Worm (Caenorhabditis elegans) whole organism, midembryonic: ENCODE measurements around the gene ceh-82.

ENCODE experiments used
- T22C8.4 ChIP-seq: fragments of 200-800 bp; sonication (Bioruptor generic); IDR thresholded peaks from 2 replicates; pipeline ENCODE4 v1.3.6; 2022; ENCODE audit warnings: missing genetic modification characterization, missing compliant biosample characterization
- cog-1 ChIP-seq: sonication (generic microtip); optimal IDR thresholded peaks from 2 replicates; lab custom pipeline; 2016; ENCODE audit warnings: missing genetic modification characterization, missing compliant biosample characterization
- flt-1 ChIP-seq: fragments of 200-800 bp; sonication (Bioruptor generic); IDR thresholded peaks from 2 replicates; pipeline ENCODE4 v1.3.6; 2022; ENCODE audit warnings: missing genetic modification characterization, missing compliant biosample characterization
- klf-2 ChIP-seq: fragments of 200-800 bp; sonication (Bioruptor generic); conservative IDR thresholded peaks from 2 replicates; pipeline ENCODE4 v1.3.6; 2022; ENCODE audit warnings: missing genetic modification reagents, missing genetic modification characterization, missing compliant biosample characterization
- med-1 ChIP-seq: sonication (generic microtip); optimal IDR thresholded peaks from 2 replicates; lab custom pipeline; 2017; ENCODE audit warnings: missing genetic modification characterization, mild to moderate bottlenecking, missing compliant biosample characterization, antibody characterized with exemption, missing genetic modification reagents; ENCODE audit not compliant: insufficient read depth
- ref-1 ChIP-seq: fragments of 200-800 bp; sonication (Bioruptor generic); conservative IDR thresholded peaks from 2 replicates; pipeline ENCODE4 v1.3.6; 2022; ENCODE audit warnings: missing genetic modification reagents, missing genetic modification characterization, missing compliant biosample characterization
- tab-1 ChIP-seq: fragments of 200-800 bp; sonication (Bioruptor generic); IDR thresholded peaks from 2 replicates; pipeline ENCODE4 v1.3.6; 2022; ENCODE audit warnings: missing genetic modification characterization, missing compliant biosample characterization
- ztf-23 ChIP-seq: fragments of 200-800 bp; sonication (Bioruptor generic); IDR thresholded peaks from 2 replicates; pipeline ENCODE4 v1.3.6; 2022; ENCODE audit warnings: missing genetic modification reagents, missing genetic modification characterization, missing compliant biosample characterization
- ztf-29 ChIP-seq: fragments of 200-800 bp; sonication (Bioruptor generic); IDR thresholded peaks from 2 replicates; pipeline ENCODE4 v1.3.6; 2022; ENCODE audit warnings: missing genetic modification reagents, missing genetic modification characterization, missing compliant biosample characterization

Gene ceh-82

ce11 chrII:1709959-1710358, 22.1 kb upstream of the ceh-82 start, which contains the start of gene fbxa-184:
Gene fbxa-184, plus strand, starts transcription at chrII:1710259.
- TF ChIP-seq ref-1 (GFP tag; lab: Robert Waterston, UW): no peak
- no peak for TF ChIP-seq tab-1
- TF ChIP-seq med-1 (GFP tag; lab: Kevin White, UChicago): no peak
- TF ChIP-seq ztf-23: no peak
- TF ChIP-seq ztf-29: no peak
- TF ChIP-seq cog-1 (tag; lab: Kevin White, UChicago): no peak
- no peak for TF ChIP-seq flt-1 (GFP tag; lab: Robert Waterston, UW)
- no peak for TF ChIP-seq klf-2 (GFP tag; lab: Robert Waterston, UW)
- TF ChIP-seq T22C8.4 (GFP tag; lab: Robert Waterston, UW): no peak

ce11 chrII:1712938-1713337, 19.1 kb upstream of the ceh-82 start, which contains the start of gene btb-7:
Gene btb-7, plus strand, starts transcription at chrII:1713238.
- TF ChIP-seq flt-1 (GFP tag; lab: Robert Waterston, UW) (no peak), tab-1 (no peak), T22C8.4 (GFP tag; lab: Robert Waterston, UW) (no peak), ref-1 (GFP tag; lab: Robert Waterston, UW) (no peak), med-1 (GFP tag; lab: Kevin White, UChicago) (no peak), klf-2 (GFP tag; lab: Robert Waterston, UW) (no peak), cog-1 (tag; lab: Kevin White, UChicago) (no peak), ztf-29 (no peak), ztf-23 (no peak)

ce11 chrII:1714772-1715353, 17.2 kb upstream of the ceh-82 start, which contains the start of gene btb-6:
Gene btb-6, plus strand, starts transcription at chrII:1715303.
- TF ChIP-seq tab-1 (0 out of 2 replicates have a peak, but pooled peaks have one; percentile 53), cog-1 (tag; lab: Kevin White, UChicago) (no peak)

ce11 chrII:1719153-1719552, 12.9 kb upstream of the ceh-82 start, which contains the start of gene fbxb-48:
Gene fbxb-48, minus strand, starts transcription at chrII:1719253.
- TF ChIP-seq cog-1 (tag; lab: Kevin White, UChicago): no peak
- no peak for TF ChIP-seq med-1 (GFP tag; lab: Kevin White, UChicago)
- TF ChIP-seq T22C8.4 (GFP tag; lab: Robert Waterston, UW): no peak
- TF ChIP-seq klf-2 (GFP tag; lab: Robert Waterston, UW): no peak
- no peak for TF ChIP-seq flt-1 (GFP tag; lab: Robert Waterston, UW)
- no peak for TF ChIP-seq ztf-23
- TF ChIP-seq tab-1: no peak
- TF ChIP-seq ref-1 (GFP tag; lab: Robert Waterston, UW): no peak
- TF ChIP-seq ztf-29: no peak

ce11 chrII:1722394-1722793, 9.6 kb upstream of the ceh-82 start, which contains the start of the genes fbxb-5 and btb-8:
Gene fbxb-5, minus strand, starts transcription at chrII:1722494.
Gene btb-8, plus strand, starts transcription at chrII:1722770.
- TF ChIP-seq ztf-29: no peak
- TF ChIP-seq ref-1 (GFP tag; lab: Robert Waterston, UW): no peak
- no peak for TF ChIP-seq T22C8.4 (GFP tag; lab: Robert Waterston, UW)
- no peak for TF ChIP-seq cog-1 (tag; lab: Kevin White, UChicago)
- TF ChIP-seq klf-2 (GFP tag; lab: Robert Waterston, UW): no peak
- TF ChIP-seq flt-1 (GFP tag; lab: Robert Waterston, UW): no peak
- no peak for TF ChIP-seq ztf-23
- TF ChIP-seq med-1 (GFP tag; lab: Kevin White, UChicago): no peak

ce11 chrII:1724314-1724713, 7.7 kb upstream of the ceh-82 start, which contains the start of gene fbxb-11:
Gene fbxb-11, plus strand, starts transcription at chrII:1724614.
- no peak for TF ChIP-seq ztf-23
- TF ChIP-seq cog-1 (tag; lab: Kevin White, UChicago): no peak
- TF ChIP-seq ztf-29: no peak
- TF ChIP-seq med-1 (GFP tag; lab: Kevin White, UChicago): no peak
- no peak for TF ChIP-seq klf-2 (GFP tag; lab: Robert Waterston, UW)
- no peak for TF ChIP-seq flt-1 (GFP tag; lab: Robert Waterston, UW)
- no peak for TF ChIP-seq T22C8.4 (GFP tag; lab: Robert Waterston, UW)
- TF ChIP-seq tab-1: no peak
- no peak for TF ChIP-seq ref-1 (GFP tag; lab: Robert Waterston, UW)

ce11 chrII:1725735-1726134, 6.3 kb upstream of the ceh-82 start, which contains the start of gene F45C12.17:
Gene F45C12.17, plus strand, starts transcription at chrII:1726111.
- TF ChIP-seq T22C8.4 (GFP tag; lab: Robert Waterston, UW) (no peak), flt-1 (GFP tag; lab: Robert Waterston, UW) (0 out of 2 replicates have a peak, but pooled peaks have one; percentile 21), ztf-23 (no peak)

- TF ChIP-seq ref-1 (GFP tag; lab: Robert Waterston, UW) (no peak), med-1 (GFP tag; lab: Kevin White, UChicago) (no peak), klf-2 (GFP tag; lab: Robert Waterston, UW) (no peak), T22C8.4 (GFP tag; lab: Robert Waterston, UW) (no peak), cog-1 (tag; lab: Kevin White, UChicago) (no peak), flt-1 (GFP tag; lab: Robert Waterston, UW) (no peak), ztf-23 (no peak), ztf-29 (no peak), tab-1 (no peak)
Observed at ce11 chrII:1728253-1728652, 3.8 kb upstream of the ceh-82 start, which contains the start of gene btb-9. Gene btb-9, plus strand, starts transcription at chrII:1728506.

- TF ChIP-seq flt-1 (GFP tag; lab: Robert Waterston, UW) (no peak), ztf-23 (no peak), cog-1 (tag; lab: Kevin White, UChicago) (no peak), T22C8.4 (GFP tag; lab: Robert Waterston, UW) (no peak), ref-1 (GFP tag; lab: Robert Waterston, UW) (no peak), tab-1 (no peak), klf-2 (GFP tag; lab: Robert Waterston, UW) (no peak), med-1 (GFP tag; lab: Kevin White, UChicago) (no peak), ztf-29 (no peak)
Observed at ce11 chrII:1730103-1730502, 1.9 kb upstream of the ceh-82 start, which contains the start of gene ceh-81. Gene ceh-81, plus strand, starts transcription at chrII:1730403.
